Worm (Caenorhabditis elegans) whole organism, young adult: ENCODE data around the gene vps-15.

Source experiments
- sdz-38 ChIP-seq: sonication (generic microtip); optimal IDR thresholded peaks from 2 replicates; lab custom pipeline; 2016; ENCODE audit warnings: missing genotype, missing genetic modification characterization, missing compliant biosample characterization
- ztf-26 ChIP-seq: sonication (generic microtip); optimal IDR thresholded peaks from 2 replicates; lab custom pipeline; 2017; ENCODE audit warnings: missing genetic modification characterization, missing compliant biosample characterization

- TF ChIP-seq sdz-38 (tag; lab: Kevin White, UChicago) = no peak
- no peak for TF ChIP-seq ztf-26 (tag; lab: Kevin White, UChicago)
Observed at ce11 chrII:11868234-11868633, 47.4 kb downstream of the vps-15 start, which contains the start of gene col-84.
